Worm (Caenorhabditis elegans): ENCODE data around the gene R05A10.1.

Gene R05A10.1

DNA sequence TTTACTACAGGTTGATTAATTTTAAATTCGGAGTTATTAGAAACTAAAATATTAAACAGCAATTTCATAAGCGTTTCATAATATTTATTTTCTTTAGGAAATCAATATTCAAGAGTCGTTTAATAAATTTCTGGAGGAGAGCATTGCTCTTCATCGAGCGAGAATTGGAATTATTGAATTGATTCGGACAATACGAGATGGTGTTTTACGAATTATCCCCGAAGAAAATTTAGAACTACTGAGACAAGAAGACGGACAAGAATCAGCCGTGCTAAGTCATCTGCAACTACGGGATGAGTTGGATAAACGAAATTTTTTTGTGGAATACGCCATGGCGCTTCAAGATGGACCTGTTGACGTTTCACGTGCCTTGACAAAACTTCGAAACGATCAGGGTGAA, 12.1 kb downstream of the R05A10.1 start:
- TF ChIP-seq hmg-4 (GFP tag; optimal IDR thresholded peaks at IDR 0.05) (no peak), tra-4 (tag; optimal IDR thresholded peaks at IDR 0.05) (no peak), tbx-37 (GFP tag; conservative IDR thresholded peaks at IDR 0.05) (no peak), sea-1 (GFP tag; conservative IDR thresholded peaks at IDR 0.05) (no peak), tbx-11 (GFP tag; IDR thresholded peaks at IDR 0.05) (no peak), B0310.2 (tag; optimal IDR thresholded peaks at IDR 0.05) (no peak), pes-1 (GFP tag; IDR thresholded peaks at IDR 0.05) (no peak), scrt-1 (GFP tag; IDR thresholded peaks at IDR 0.05) (no peak), aly-1 (tag; optimal IDR thresholded peaks at IDR 0.05) (no peak), F13C5.2 (tag; optimal IDR thresholded peaks at IDR 0.05) (no peak), ama-1 (optimal IDR thresholded peaks at IDR 0.05) (no peak), ets-7 (tag; optimal IDR thresholded peaks at IDR 0.05) (no peak), flt-1 (GFP tag; IDR thresholded peaks at IDR 0.05) (no peak), ceh-13 (GFP tag; optimal IDR thresholded peaks at IDR 0.05) (no peak), ceh-36 (tag; optimal IDR thresholded peaks at IDR 0.05) (no peak), hnd-1 (tag; optimal IDR thresholded peaks at IDR 0.05) (no peak), hmbx-1 (tag; optimal IDR thresholded peaks at IDR 0.05) (no peak)

DNA sequence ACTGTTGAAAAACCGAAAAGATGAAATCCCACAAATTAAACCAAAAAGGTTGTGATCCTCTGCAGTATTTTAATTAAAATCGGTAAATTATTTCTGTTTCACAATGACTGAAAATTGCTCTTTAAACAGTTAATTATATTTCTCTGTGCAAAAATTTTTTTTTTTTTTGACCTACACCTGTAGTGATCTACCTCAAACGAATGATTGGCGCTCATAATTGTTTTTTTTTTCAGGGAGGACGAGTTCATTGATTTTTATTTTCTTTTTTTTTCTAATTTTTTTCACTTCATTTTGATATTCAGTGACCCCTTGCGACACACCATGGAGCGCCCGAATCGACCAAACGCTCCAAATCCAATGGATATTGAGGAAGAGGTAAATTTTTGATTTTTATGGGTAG, 14.0 kb downstream of the R05A10.1 start, which contains the start of gene F02H6.2:
Gene F02H6.2 (plus strand): TSS at position 301 of the 400 bp plus-strand sequence.
- TF ChIP-seq ceh-36 (tag; optimal IDR thresholded peaks at IDR 0.05): no peak
- no peak for TF ChIP-seq B0310.2 (tag; optimal IDR thresholded peaks at IDR 0.05)
- TF ChIP-seq aly-1 (tag; optimal IDR thresholded peaks at IDR 0.05): no peak
- TF ChIP-seq hnd-1 (tag; optimal IDR thresholded peaks at IDR 0.05): no peak

DNA sequence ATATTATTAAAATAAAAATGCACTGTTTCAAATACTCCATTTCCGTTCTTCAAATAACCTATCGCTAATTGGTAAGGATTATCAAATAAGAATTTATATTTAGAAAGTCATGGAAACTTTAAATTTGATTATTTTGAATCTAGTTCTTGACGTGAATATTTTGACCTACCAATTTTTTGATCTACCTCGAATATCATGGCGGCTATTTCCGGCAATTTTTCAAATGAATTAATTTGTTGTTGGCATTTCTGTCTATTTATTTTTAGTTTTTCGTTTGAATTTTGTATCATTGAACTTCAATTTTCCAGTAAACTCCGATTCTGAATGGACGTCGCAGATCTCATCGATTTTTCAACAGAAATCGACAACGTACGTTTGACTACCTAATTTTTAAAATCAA, 21.0 kb downstream of the R05A10.1 start, which contains the start of gene F02H6.3:
Gene F02H6.3 (plus strand): TSS at position 266 of the 400 bp plus-strand sequence.
- TF ChIP-seq ets-7 (tag; optimal IDR thresholded peaks at IDR 0.05): no peak
- TF ChIP-seq hmbx-1 (tag; optimal IDR thresholded peaks at IDR 0.05): no peak
- no peak for TF ChIP-seq tra-4 (tag; optimal IDR thresholded peaks at IDR 0.05)

DNA sequence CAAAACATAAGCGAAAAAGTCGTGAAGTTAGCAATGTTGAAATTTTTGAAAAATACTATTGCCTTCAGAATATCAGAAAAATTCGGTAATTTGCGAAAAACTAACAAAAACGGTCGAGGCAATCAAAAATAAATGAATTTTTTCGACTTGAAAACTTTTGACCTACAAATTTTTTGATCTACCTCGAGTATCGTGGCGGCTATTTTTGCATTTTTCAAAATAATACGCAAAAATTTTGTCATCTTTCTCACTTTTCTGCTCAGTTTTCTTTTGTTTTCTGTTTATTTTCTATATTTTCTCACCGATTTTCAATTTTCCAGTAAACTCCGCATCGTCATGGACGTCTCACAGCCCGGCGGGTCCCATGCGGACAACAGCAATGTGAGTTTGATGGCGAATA, 33.6 kb downstream of the R05A10.1 start:
- no peak for TF ChIP-seq pes-1 (GFP tag; IDR thresholded peaks at IDR 0.05)
- no peak for TF ChIP-seq F13C5.2 (tag; optimal IDR thresholded peaks at IDR 0.05)
- TF ChIP-seq hmbx-1 (tag; optimal IDR thresholded peaks at IDR 0.05): no peak
- TF ChIP-seq ceh-36 (tag; optimal IDR thresholded peaks at IDR 0.05): no peak
- TF ChIP-seq ama-1 (optimal IDR thresholded peaks at IDR 0.05): no peak
- TF ChIP-seq ceh-13 (GFP tag; optimal IDR thresholded peaks at IDR 0.05): no peak
- no peak for TF ChIP-seq hnd-1 (tag; optimal IDR thresholded peaks at IDR 0.05)
- no peak for TF ChIP-seq sea-1 (GFP tag; conservative IDR thresholded peaks at IDR 0.05)
- TF ChIP-seq tra-4 (tag; optimal IDR thresholded peaks at IDR 0.05): no peak
- no peak for TF ChIP-seq ets-7 (tag; optimal IDR thresholded peaks at IDR 0.05)

DNA sequence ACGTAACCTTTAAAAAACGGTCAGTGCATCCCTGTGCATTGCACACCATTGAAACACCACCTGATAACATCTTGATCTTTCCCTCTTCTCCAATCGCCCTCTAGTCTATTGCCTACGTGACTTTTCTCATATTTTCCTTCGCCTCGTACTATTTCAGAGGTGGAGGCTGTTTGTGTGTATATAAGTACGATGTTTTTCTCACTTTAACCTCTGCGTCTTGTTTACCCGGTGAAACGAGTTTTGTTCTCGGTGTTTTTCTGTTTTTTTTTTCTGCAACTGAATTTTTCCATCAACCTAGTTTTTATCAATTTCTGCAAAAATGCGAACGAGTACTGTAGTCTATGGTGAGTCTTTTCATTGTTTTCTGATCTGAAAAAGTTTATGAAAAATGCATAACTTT, 37.5 kb downstream of the R05A10.1 start, which contains the start of gene sqrd-1:
Gene sqrd-1 (plus strand): TSS at position 158 of the 400 bp plus-strand sequence.
- TF ChIP-seq ceh-36 (tag; optimal IDR thresholded peaks at IDR 0.05) (no peak), aly-1 (tag; optimal IDR thresholded peaks at IDR 0.05) (no peak), hnd-1 (tag; optimal IDR thresholded peaks at IDR 0.05) (no peak), flt-1 (GFP tag; IDR thresholded peaks at IDR 0.05) (no peak), B0310.2 (tag; optimal IDR thresholded peaks at IDR 0.05) (no peak)

DNA sequence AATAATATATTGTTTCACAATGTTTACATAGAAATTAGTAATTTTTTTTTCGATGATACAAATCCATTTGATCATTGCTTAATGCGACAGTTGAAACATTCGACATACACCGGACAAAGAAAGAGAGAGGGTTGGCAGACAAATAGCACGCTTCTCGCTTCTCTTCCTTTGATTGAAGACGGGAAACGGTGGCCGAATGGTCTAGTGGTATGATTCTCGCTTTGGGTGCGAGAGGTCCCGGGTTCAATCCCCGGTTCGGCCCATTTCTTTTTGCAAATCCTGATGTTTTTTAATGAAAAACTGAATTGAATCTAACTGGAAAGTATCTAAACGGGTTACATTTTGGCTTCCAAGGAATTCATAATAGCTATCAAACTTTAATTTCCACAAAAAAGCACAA, 42.7 kb downstream of the R05A10.1 start:
- peak; percentile 8 for TF ChIP-seq hnd-1 (tag; optimal IDR thresholded peaks at IDR 0.05)
- no peak for TF ChIP-seq hmg-4 (GFP tag; optimal IDR thresholded peaks at IDR 0.05)
- no peak for TF ChIP-seq B0310.2 (tag; optimal IDR thresholded peaks at IDR 0.05)
- peak; percentile 36 for TF ChIP-seq F13C5.2 (tag; optimal IDR thresholded peaks at IDR 0.05)
- TF ChIP-seq scrt-1 (GFP tag; IDR thresholded peaks at IDR 0.05): peak; percentile 58; the same call in 1 of the 2 replicates
- no peak for TF ChIP-seq ama-1 (optimal IDR thresholded peaks at IDR 0.05)
- TF ChIP-seq tbx-37 (GFP tag; conservative IDR thresholded peaks at IDR 0.05): no peak
- no peak for TF ChIP-seq ets-7 (tag; optimal IDR thresholded peaks at IDR 0.05)
- TF ChIP-seq sea-1 (GFP tag; conservative IDR thresholded peaks at IDR 0.05): no peak
- no peak for TF ChIP-seq hmbx-1 (tag; optimal IDR thresholded peaks at IDR 0.05)
- no peak for TF ChIP-seq tra-4 (tag; optimal IDR thresholded peaks at IDR 0.05)
- TF ChIP-seq flt-1 (GFP tag; IDR thresholded peaks at IDR 0.05): peak; percentile 39; the same call in 1 of the 2 replicates

DNA sequence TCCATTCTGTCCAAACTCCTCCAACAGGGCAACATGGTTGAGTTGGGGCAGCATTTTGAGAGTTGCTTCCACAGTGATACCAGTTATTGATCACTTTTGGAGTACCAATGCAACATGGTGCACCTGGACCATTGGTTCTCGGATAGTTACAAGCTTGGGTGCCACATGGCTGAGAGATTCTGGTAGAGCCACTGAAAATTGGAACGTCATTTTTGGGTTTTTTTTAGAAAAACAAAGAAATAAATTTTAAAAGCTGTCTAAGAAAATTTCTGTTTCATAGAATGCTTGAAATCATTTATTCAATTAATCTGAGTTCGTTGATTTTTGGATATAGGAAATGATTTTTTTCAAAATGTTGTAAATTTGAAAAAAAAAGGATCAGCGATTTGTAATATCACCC, 45.0 kb downstream of the R05A10.1 start:
- TF ChIP-seq ceh-13 (GFP tag; optimal IDR thresholded peaks at IDR 0.05) (no peak), pes-1 (GFP tag; IDR thresholded peaks at IDR 0.05) (no peak), ceh-36 (tag; optimal IDR thresholded peaks at IDR 0.05) (no peak), scrt-1 (GFP tag; IDR thresholded peaks at IDR 0.05) (no peak), tbx-37 (GFP tag; conservative IDR thresholded peaks at IDR 0.05) (no peak), F13C5.2 (tag; optimal IDR thresholded peaks at IDR 0.05) (no peak), tra-4 (tag; optimal IDR thresholded peaks at IDR 0.05) (no peak), hmbx-1 (tag; optimal IDR thresholded peaks at IDR 0.05) (no peak), aly-1 (tag; optimal IDR thresholded peaks at IDR 0.05) (no peak), ama-1 (optimal IDR thresholded peaks at IDR 0.05) (no peak), hmg-4 (GFP tag; optimal IDR thresholded peaks at IDR 0.05) (no peak), sea-1 (GFP tag; conservative IDR thresholded peaks at IDR 0.05) (no peak), B0310.2 (tag; optimal IDR thresholded peaks at IDR 0.05) (no peak)

DNA sequence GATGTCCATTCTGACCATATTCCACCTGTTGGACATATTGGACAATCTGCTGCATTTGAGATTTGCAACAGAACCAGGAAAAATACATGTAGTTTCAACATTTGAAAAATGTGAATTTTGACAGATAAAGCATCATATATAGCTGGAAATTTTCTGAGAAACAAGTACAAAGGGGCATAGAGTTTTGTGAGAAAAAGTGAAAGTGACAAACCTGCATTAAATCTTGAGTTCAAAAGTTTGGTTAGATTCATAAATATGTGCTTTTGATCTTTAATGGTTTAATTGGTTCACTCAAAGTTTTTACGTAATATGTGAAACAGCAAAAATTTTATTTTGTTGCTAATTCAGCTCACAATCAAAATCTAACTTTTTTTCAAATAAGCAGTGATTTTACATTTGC, 45.9 kb downstream of the R05A10.1 start, which contains the start of gene F02H6.7:
Gene F02H6.7 (minus strand): TSS at position 101 of the 400 bp plus-strand sequence.
- TF ChIP-seq hmg-4 (GFP tag; optimal IDR thresholded peaks at IDR 0.05) (no peak), flt-1 (GFP tag; IDR thresholded peaks at IDR 0.05) (no peak), F13C5.2 (tag; optimal IDR thresholded peaks at IDR 0.05) (no peak), ets-7 (tag; optimal IDR thresholded peaks at IDR 0.05) (no peak), B0310.2 (tag; optimal IDR thresholded peaks at IDR 0.05) (no peak), aly-1 (tag; optimal IDR thresholded peaks at IDR 0.05) (no peak), ceh-13 (GFP tag; optimal IDR thresholded peaks at IDR 0.05) (no peak), hmbx-1 (tag; optimal IDR thresholded peaks at IDR 0.05) (no peak)
